Fruit fly (Drosophila melanogaster) whole organism, embryonic: ENCODE measurements around the gene CG12974.

Source experiments
- Awh ChIP-seq: fragments of 200-800 bp; sonication (Bioruptor generic); IDR thresholded peaks from 2 replicates; pipeline ENCODE4, ENCODE4 v1.3.6; 2022; ENCODE audit warnings: missing biosample characterization, missing genetic modification characterization
- CG11085 ChIP-seq: fragments of 200-800 bp; sonication (Bioruptor generic); IDR thresholded peaks from 2 replicates; pipeline ENCODE4 v1.3.6; 2022; ENCODE audit warnings: missing biosample characterization, missing genetic modification characterization
- CG12744 ChIP-seq: fragments of 200-800 bp; sonication (Bioruptor generic); optimal IDR thresholded peaks from 2 replicates; lab custom pipeline; 2016; ENCODE audit warnings: missing biosample characterization, missing genetic modification characterization
- CG13123 ChIP-seq: fragments of 200-800 bp; sonication (Bioruptor generic); optimal IDR thresholded peaks from 2 replicates; lab custom pipeline; 2016; ENCODE audit warnings: missing biosample characterization, missing genetic modification characterization
- CG14014 ChIP-seq: fragments of 200-800 bp; sonication (Bioruptor generic); IDR thresholded peaks from 2 replicates; pipeline ENCODE4 v1.3.6; 2022; ENCODE audit warnings: missing biosample characterization, missing genetic modification characterization
- CG1647 ChIP-seq: fragments of 200-800 bp; sonication (Bioruptor generic); optimal IDR thresholded peaks from 3 replicates; lab custom pipeline; 2016; ENCODE audit warnings: missing biosample characterization, missing genetic modification characterization
- CG18764 ChIP-seq: fragments of 200-800 bp; sonication (Bioruptor generic); optimal IDR thresholded peaks from 3 replicates; lab custom pipeline; 2016; ENCODE audit warnings: missing biosample characterization, missing genetic modification characterization
- CG31441 ChIP-seq: fragments of 200-800 bp; sonication (Bioruptor generic); IDR thresholded peaks from 2 replicates; pipeline ENCODE4 v1.3.6; 2022; ENCODE audit warnings: missing biosample characterization, missing genetic modification characterization
- CG32772 ChIP-seq: fragments of 200-800 bp; sonication (Bioruptor generic); IDR thresholded peaks from 2 replicates; pipeline ENCODE4 v1.3.6; 2022; ENCODE audit warnings: missing biosample characterization, missing genetic modification characterization
- CG4617 ChIP-seq: fragments of 200-800 bp; sonication (Bioruptor generic); optimal IDR thresholded peaks from 3 replicates; lab custom pipeline; 2016; ENCODE audit warnings: missing biosample characterization, missing genetic modification characterization, borderline replicate concordance
- CG6683 ChIP-seq: fragments of 200-800 bp; sonication (Bioruptor generic); optimal IDR thresholded peaks from 2 replicates; lab custom pipeline; 2017; ENCODE audit warnings: missing biosample characterization, mild to moderate bottlenecking, missing genetic modification characterization, missing genetic modification reagents
- CG7928 ChIP-seq: fragments of 200-800 bp; sonication (Bioruptor generic); optimal IDR thresholded peaks from 2 replicates; lab custom pipeline; 2017; ENCODE audit warnings: missing biosample characterization, mild to moderate bottlenecking, missing genetic modification characterization
- CG7987 ChIP-seq: fragments of 200-800 bp; sonication (Bioruptor generic); optimal IDR thresholded peaks from 2 replicates; lab custom pipeline; 2018; ENCODE audit warnings: missing biosample characterization, mild to moderate bottlenecking, missing genetic modification characterization, moderate library complexity
- CG9876 ChIP-seq: fragments of 200-800 bp; sonication (Bioruptor generic); optimal IDR thresholded peaks from 2 replicates; lab custom pipeline; 2016; ENCODE audit warnings: missing biosample characterization, missing genetic modification characterization
- H15 ChIP-seq: fragments of 200-800 bp; sonication (Bioruptor generic); IDR thresholded peaks from 3 replicates; pipeline ENCODE4 v1.3.6; 2022; ENCODE audit warnings: missing biosample characterization, missing genetic modification characterization
- Hmr ChIP-seq: fragments of 200-800 bp; sonication (Bioruptor generic); optimal IDR thresholded peaks from 3 replicates; lab custom pipeline; 2017; ENCODE audit warnings: mild to moderate bottlenecking, missing biosample characterization, missing genetic modification reagents, missing genetic modification characterization
- Hr3 ChIP-seq: fragments of 200-800 bp; sonication (Bioruptor generic); optimal IDR thresholded peaks from 3 replicates; lab custom pipeline; 2016; ENCODE audit warnings: missing biosample characterization, missing genetic modification characterization
- Hr51 ChIP-seq, 2 experiments: fragments of 200-800 bp; sonication (Bioruptor generic); optimal IDR thresholded peaks; 2 replicates in 1 of 2; 3 replicates in 1 of 2; lab custom pipeline; 2016 to 2018; ENCODE audit warnings: missing biosample characterization in 2 of 2, missing genetic modification characterization in 2 of 2, mild to moderate bottlenecking in 1 of 2, moderate library complexity in 1 of 2
- Kr ChIP-seq: fragments of 200-800 bp; sonication (Bioruptor generic); optimal IDR thresholded peaks from 2 replicates; lab custom pipeline; 2017; ENCODE audit warnings: missing biosample characterization, mild to moderate bottlenecking, missing genetic modification characterization
- NC2α ChIP-seq: fragments of 200-800 bp; sonication (Bioruptor generic); optimal IDR thresholded peaks from 2 replicates; lab custom pipeline; 2016; ENCODE audit warnings: missing biosample characterization, missing genetic modification characterization
- NfI ChIP-seq: fragments of 200-800 bp; sonication (Bioruptor generic); optimal IDR thresholded peaks from 3 replicates; lab custom pipeline; 2018; ENCODE audit warnings: missing biosample characterization, mild to moderate bottlenecking, missing genetic modification characterization, moderate library complexity
- Spps ChIP-seq: fragments of 200-800 bp; sonication (Bioruptor generic); optimal IDR thresholded peaks from 2 replicates; lab custom pipeline; 2018; ENCODE audit warnings: missing biosample characterization, mild to moderate bottlenecking, missing genetic modification characterization
- Vsx1 ChIP-seq: fragments of 200-800 bp; sonication (Bioruptor generic); optimal IDR thresholded peaks from 2 replicates; lab custom pipeline; 2017; ENCODE audit warnings: missing biosample characterization, mild to moderate bottlenecking, missing genetic modification characterization, missing genetic modification reagents
- ap ChIP-seq: fragments of 200-800 bp; sonication (Bioruptor generic); IDR thresholded peaks from 2 replicates; pipeline ENCODE4 v1.3.6; 2022; ENCODE audit warnings: missing biosample characterization, missing genetic modification characterization
- az2 ChIP-seq: fragments of 200-800 bp; sonication (Bioruptor generic); optimal IDR thresholded peaks from 3 replicates; lab custom pipeline; 2016; ENCODE audit warnings: missing biosample characterization, missing genetic modification characterization
- chinmo ChIP-seq: fragments of 200-800 bp; sonication (Bioruptor generic); IDR thresholded peaks from 4 replicates; pipeline ENCODE4 v1.3.6; 2022; ENCODE audit warnings: missing biosample characterization, missing genetic modification characterization; ENCODE audit not compliant: partially characterized antibody
- cwo ChIP-seq: fragments of 200-800 bp; sonication (Bioruptor generic); optimal IDR thresholded peaks from 3 replicates; lab custom pipeline; 2017; ENCODE audit warnings: missing biosample characterization, missing genetic modification characterization, mild to moderate bottlenecking, moderate library complexity, missing genetic modification reagents
- dm ChIP-seq: fragments of 200-800 bp; sonication (Bioruptor generic); optimal IDR thresholded peaks from 3 replicates; lab custom pipeline; 2016; ENCODE audit warnings: missing biosample characterization, missing genetic modification characterization
- eve ChIP-seq, 2 experiments: fragments of >200 bp; optimal IDR thresholded peaks; 2 replicates each; lab custom pipeline; 2017; ENCODE audit warnings: missing biosample characterization in 2 of 2, missing genetic modification characterization in 2 of 2
- exex ChIP-seq: fragments of 200-800 bp; sonication (Bioruptor generic); optimal IDR thresholded peaks from 4 replicates; lab custom pipeline; 2018; ENCODE audit warnings: missing biosample characterization, mild to moderate bottlenecking, missing genetic modification characterization, moderate library complexity
- fd3F ChIP-seq: fragments of 200-800 bp; sonication (Bioruptor generic); optimal IDR thresholded peaks from 2 replicates; lab custom pipeline; 2018; ENCODE audit warnings: missing biosample characterization, mild to moderate bottlenecking, missing genetic modification characterization, moderate library complexity
- fru ChIP-seq: fragments of >200 bp; optimal IDR thresholded peaks from 2 replicates; lab custom pipeline; 2017
- gcm2 ChIP-seq: fragments of 200-800 bp; sonication (Bioruptor generic); optimal IDR thresholded peaks from 2 replicates; lab custom pipeline; 2016; ENCODE audit warnings: missing biosample characterization, missing genetic modification characterization
- gsb ChIP-seq: fragments of 200-800 bp; sonication (Bioruptor generic); IDR thresholded peaks from 2 replicates; pipeline ENCODE4 v1.3.6; 2022; ENCODE audit warnings: missing biosample characterization, missing genetic modification characterization
- klu ChIP-seq: fragments of 200-800 bp; sonication (Bioruptor generic); IDR thresholded peaks from 2 replicates; pipeline ENCODE4 v1.3.6; 2022; ENCODE audit warnings: missing biosample characterization, missing genetic modification characterization
- lov ChIP-seq, 2 experiments: fragments of 200-800 bp in 1 of 2; fragments of >200 bp in 1 of 2; sonication (Bioruptor generic) in 1 of 2; IDR thresholded peaks in 1 of 2; optimal IDR thresholded peaks in 1 of 2; 2 replicates in 1 of 2; 3 replicates in 1 of 2; pipeline versions ENCODE4 v1.3.6 to Lab custom; 2017 to 2022; ENCODE audit warnings: missing biosample characterization in 1 of 2, missing genetic modification characterization in 1 of 2
- mam ChIP-seq: fragments of 200-800 bp; sonication (Bioruptor generic); optimal IDR thresholded peaks from 3 replicates; lab custom pipeline; 2016; ENCODE audit warnings: missing biosample characterization, missing genetic modification characterization
- mirr ChIP-seq: fragments of 200-800 bp; sonication (Bioruptor generic); optimal IDR thresholded peaks from 3 replicates; lab custom pipeline; 2018; ENCODE audit warnings: missing biosample characterization, mild to moderate bottlenecking, missing genetic modification characterization
- nau ChIP-seq: fragments of 200-800 bp; sonication (Bioruptor generic); optimal IDR thresholded peaks from 3 replicates; lab custom pipeline; 2017; ENCODE audit warnings: missing biosample characterization, mild to moderate bottlenecking, missing genetic modification characterization, missing genetic modification reagents
- nom ChIP-seq: fragments of 200-800 bp; sonication (Bioruptor generic); optimal IDR thresholded peaks from 2 replicates; lab custom pipeline; 2017; ENCODE audit warnings: missing biosample characterization, missing genetic modification characterization, mild to moderate bottlenecking, moderate library complexity, missing genetic modification reagents
- pnt ChIP-seq: fragments of 200-800 bp; sonication (Bioruptor generic); optimal IDR thresholded peaks from 3 replicates; lab custom pipeline; 2016; ENCODE audit warnings: missing biosample characterization, missing genetic modification characterization
- pum ChIP-seq: fragments of 200-800 bp; sonication (Bioruptor generic); optimal IDR thresholded peaks from 2 replicates; lab custom pipeline; 2016; ENCODE audit warnings: missing biosample characterization, missing genetic modification characterization
- pzg ChIP-seq: fragments of 200-800 bp; sonication (Bioruptor generic); optimal IDR thresholded peaks from 3 replicates; lab custom pipeline; 2018; ENCODE audit warnings: missing biosample characterization, mild to moderate bottlenecking, missing genetic modification characterization, moderate library complexity
- stwl ChIP-seq: fragments of 200-800 bp; sonication (Bioruptor generic); optimal IDR thresholded peaks from 3 replicates; lab custom pipeline; 2018; ENCODE audit warnings: missing biosample characterization, mild to moderate bottlenecking, missing genetic modification characterization, moderate library complexity
- tll ChIP-seq, 2 experiments: fragments of 200-800 bp in 1 of 2; fragments of >200 bp in 1 of 2; sonication (Bioruptor generic) in 1 of 2; optimal IDR thresholded peaks; 2 replicates each; lab custom pipeline; 2017 to 2019; ENCODE audit warnings: missing biosample characterization in 2 of 2, missing genetic modification characterization in 2 of 2, mild to moderate bottlenecking in 1 of 2, moderate library complexity in 1 of 2
- vvl ChIP-seq: fragments of 200-800 bp; sonication (Bioruptor generic); IDR thresholded peaks from 2 replicates; pipeline ENCODE4 v1.3.6; 2022; ENCODE audit warnings: missing biosample characterization, missing genetic modification characterization
- zen2 ChIP-seq: fragments of 200-800 bp; sonication (Bioruptor generic); IDR thresholded peaks from 3 replicates; pipeline ENCODE4 v1.3.6; 2022; ENCODE audit warnings: missing biosample characterization, missing genetic modification characterization; ENCODE audit not compliant: partially characterized antibody
- zf30C ChIP-seq: fragments of 200-800 bp; sonication (Bioruptor generic); optimal IDR thresholded peaks from 3 replicates; lab custom pipeline; 2018; ENCODE audit warnings: missing biosample characterization, mild to moderate bottlenecking, missing genetic modification characterization

Gene CG12974

DNA sequence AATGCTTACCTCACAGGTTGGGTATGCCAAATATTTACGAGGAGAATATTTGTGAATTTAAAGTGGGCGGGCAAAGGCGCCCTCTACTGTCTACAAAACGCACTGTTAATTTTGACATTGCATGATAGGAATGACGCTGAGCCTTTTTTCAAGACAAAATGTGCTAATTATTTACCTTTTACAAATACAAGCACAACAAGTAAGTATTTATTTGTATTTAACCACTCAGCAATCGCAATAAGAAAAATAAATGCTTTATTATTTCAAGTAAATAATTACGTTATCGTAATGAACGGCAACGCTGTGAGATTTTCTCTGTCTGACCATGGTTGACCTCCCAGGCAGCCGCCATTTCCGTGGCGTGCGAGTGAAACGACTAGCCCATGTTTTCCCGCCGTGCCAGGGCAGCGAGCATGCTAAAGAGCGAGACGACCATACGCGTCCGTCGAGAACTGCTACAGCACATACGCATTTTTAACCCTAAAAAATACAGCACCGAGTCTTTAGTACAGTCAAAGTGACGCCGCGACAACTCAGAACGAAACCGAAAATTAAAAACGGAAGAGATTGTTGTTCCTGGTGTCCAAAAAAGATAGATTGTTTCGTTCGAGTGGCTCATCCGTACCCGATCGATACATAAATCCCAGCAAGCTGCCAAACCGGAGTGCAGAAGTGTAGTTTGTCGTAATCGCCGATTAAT is at the start of gene CG12974, which contains the start of gene pzg (continued):
- TF ChIP-seq pum (GFP tag; lab: Kevin White, UChicago) (peak; percentile 68), Awh (GFP tag; lab: Robert Waterston, UW) (peak; percentile 21; the same call in 1 of the 2 replicates), mirr (no peak), CG18764 (GFP tag; lab: Kevin White, UChicago) (peak; percentile 97), exex (tag; lab: Kevin White, UChicago) (no peak), mam (GFP tag; lab: Kevin White, UChicago) (peak; percentile 65), az2 (peak; percentile 45), Kr (peak; percentile 89), fru (lab: Kevin White, UChicago) (no peak), NC2α (GFP tag; lab: Kevin White, UChicago) (peak; percentile 60), dm (GFP tag; lab: Kevin White, UChicago) (peak; percentile 84), Vsx1 (peak; percentile 61), pzg (peak; percentile 96), pnt (peak; percentile 65), CG7987 (GFP tag; lab: Kevin White, UChicago) (peak; percentile 75), CG31441 (GFP tag; lab: Robert Waterston, UW) (peak; percentile 71; the same call in 1 of the 2 replicates), tll (GFP tag; optimal IDR thresholded peaks at IDR 0.05; lab: Kevin White, UChicago) (peak; percentile 37 to 71), CG14014 (GFP tag; lab: Robert Waterston, UW) (0 out of 2 replicates have a peak, but pooled peaks have one; percentile 55), CG9876 (GFP tag; lab: Kevin White, UChicago) (peak; percentile 94), CG1647 (peak; percentile 78), H15 (GFP tag; lab: Robert Waterston, UW) (peak; percentile 87), CG13123 (GFP tag; lab: Kevin White, UChicago) (peak; percentile 15), CG11085 (peak; percentile 59; the same call in 1 of the 2 replicates), ap (GFP tag; lab: Robert Waterston, UW) (peak; percentile 42; the same call in 1 of the 2 replicates), gsb (GFP tag; lab: Robert Waterston, UW) (peak; percentile 70), nom (peak; percentile 51), cwo (GFP tag; lab: Kevin White, UChicago) (no peak), NfI (GFP tag; lab: Kevin White, UChicago) (peak; percentile 80), nau (GFP tag; lab: Kevin White, UChicago) (no peak), stwl (peak; percentile 61), Hmr (GFP tag; lab: Kevin White, UChicago) (peak; percentile 83), CG32772 (GFP tag; lab: Robert Waterston, UW) (peak; percentile 87), CG7928 (GFP tag; lab: Kevin White, UChicago) (peak; percentile 69), CG6683 (no peak), eve (GFP tag; optimal IDR thresholded peaks at IDR 0.05; lab: Kevin White, UChicago) (no peak), Spps (tag; lab: Kevin White, UChicago) (peak; percentile 14), lov (optimal IDR thresholded peaks at IDR 0.05; lab: Kevin White, UChicago) (no peak), lov (GFP tag; IDR thresholded peaks at IDR 0.05; lab: Robert Waterston, UW) (peak; percentile 81; the same call in 2 of the 3 replicates), CG12744 (GFP tag; lab: Kevin White, UChicago) (peak; percentile 55), Hr3 (GFP tag; lab: Kevin White, UChicago) (peak; percentile 88), chinmo (GFP tag; lab: Robert Waterston, UW) (0 out of 4 replicates have a peak, but pooled peaks have one; percentile 45), zen2 (GFP tag; lab: Robert Waterston, UW) (no peak), Hr51 (GFP tag; optimal IDR thresholded peaks at IDR 0.05; lab: Kevin White, UChicago) (peak; percentile 55 to 85), zf30C (no peak), vvl (GFP tag; lab: Robert Waterston, UW) (peak; percentile 83), gcm2 (peak; percentile 28), CG4617 (GFP tag; lab: Kevin White, UChicago) (peak; percentile 62), fd3F (GFP tag; lab: Kevin White, UChicago) (peak; percentile 54), klu (GFP tag; lab: Robert Waterston, UW) (peak; percentile 82)
